Fruit fly (Drosophila melanogaster): ENCODE results near the gene CG13461.

CG13461 gene

DNA sequence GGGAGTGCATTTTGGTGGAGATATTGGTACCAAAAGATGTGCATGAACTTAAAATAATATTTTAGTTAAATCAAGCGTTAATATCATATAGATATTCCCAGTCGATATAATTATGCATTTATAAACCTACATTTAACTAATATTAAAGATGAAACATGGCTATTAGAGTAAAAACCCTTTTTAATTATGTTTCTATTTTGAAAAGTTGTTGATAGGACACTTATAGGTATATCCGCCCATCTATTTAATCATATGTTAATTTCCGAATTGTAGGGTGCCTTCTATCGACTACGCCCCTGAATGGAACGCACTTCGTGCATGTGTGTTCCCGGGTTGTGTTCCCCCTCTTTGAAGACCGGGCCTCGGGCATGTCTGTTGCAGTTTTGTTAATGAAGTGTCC lies 46.5 kb downstream of the CG13461 start:
- no peak for TF ChIP-seq Myc (optimal IDR thresholded peaks at IDR 0.05)
- TF ChIP-seq h (optimal IDR thresholded peaks at IDR 0.05): no peak
- TF ChIP-seq ttk (optimal IDR thresholded peaks at IDR 0.05): no peak
- TF ChIP-seq Sin3A (optimal IDR thresholded peaks at IDR 0.05): no peak
- TF ChIP-seq psq (optimal IDR thresholded peaks at IDR 0.05): no peak
- TF ChIP-seq insv (optimal IDR thresholded peaks at IDR 0.05): no peak

DNA sequence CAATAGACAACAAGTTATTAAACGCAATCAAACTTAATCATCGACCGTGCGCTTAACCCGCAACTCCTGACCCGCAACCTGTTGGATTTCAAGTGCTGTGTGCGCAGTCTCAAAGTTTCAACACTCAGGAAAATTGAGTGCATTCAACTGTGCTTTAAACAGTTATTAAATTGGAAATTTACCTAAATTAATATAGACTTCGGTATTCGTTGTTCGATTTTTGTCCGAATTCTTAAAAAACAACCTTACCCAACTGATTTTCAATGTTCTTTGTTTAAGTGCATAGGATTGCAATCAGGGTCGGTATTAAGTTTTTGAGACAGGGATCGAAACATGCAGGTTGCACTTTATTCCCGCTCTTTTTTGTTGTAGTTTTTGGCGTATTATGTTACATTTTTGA lies 47.2 kb downstream of the CG13461 start:
- TF ChIP-seq ttk (optimal IDR thresholded peaks at IDR 0.05): no peak
- TF ChIP-seq Sin3A (optimal IDR thresholded peaks at IDR 0.05): no peak
- TF ChIP-seq Myc (optimal IDR thresholded peaks at IDR 0.05): no peak
- TF ChIP-seq psq (optimal IDR thresholded peaks at IDR 0.05): no peak
- no peak for TF ChIP-seq insv (optimal IDR thresholded peaks at IDR 0.05)
- TF ChIP-seq h (optimal IDR thresholded peaks at IDR 0.05): no peak
